Worm (Caenorhabditis elegans): ENCODE data around the gene cyb-2.1.

DNA sequence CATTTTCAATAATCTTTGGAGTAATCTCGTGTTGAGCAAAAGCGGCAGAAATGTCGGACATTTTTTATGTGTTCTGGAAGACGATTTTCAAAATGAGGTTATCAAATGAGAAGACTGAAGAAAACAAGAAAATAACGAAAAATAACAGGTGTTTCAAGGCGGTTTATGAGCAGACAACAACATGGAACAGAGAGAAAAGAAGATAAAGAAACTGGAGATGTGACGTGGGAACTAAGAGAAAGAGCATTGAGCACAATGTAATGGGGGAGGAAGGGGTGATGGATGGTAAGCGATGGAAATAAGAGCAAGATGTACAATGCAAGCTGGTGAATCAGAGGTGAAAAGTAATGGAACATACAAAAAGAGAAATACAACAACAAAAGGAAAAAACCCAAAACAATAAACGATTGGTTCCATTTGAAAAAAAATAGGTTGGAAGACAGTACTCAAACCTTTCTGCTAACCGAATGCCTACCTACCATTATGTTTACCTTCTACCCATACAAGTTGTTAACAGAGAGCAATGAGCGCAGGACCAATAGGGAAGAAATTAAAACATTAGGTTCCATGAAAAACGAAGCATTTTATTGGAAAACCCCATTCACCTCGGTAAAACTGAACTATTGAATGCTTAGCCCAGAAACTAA is 28.1 kb upstream of the cyb-2.1 start, which contains the start of gene Y69E1A.5:
- TF ChIP-seq ztf-11 (tag; optimal IDR thresholded peaks at IDR 0.05): no peak
- TF ChIP-seq ama-1 (optimal IDR thresholded peaks at IDR 0.05): no peak
